Worm (Caenorhabditis elegans): ENCODE data around the gene nhr-32.

nhr-32 gene

DNA sequence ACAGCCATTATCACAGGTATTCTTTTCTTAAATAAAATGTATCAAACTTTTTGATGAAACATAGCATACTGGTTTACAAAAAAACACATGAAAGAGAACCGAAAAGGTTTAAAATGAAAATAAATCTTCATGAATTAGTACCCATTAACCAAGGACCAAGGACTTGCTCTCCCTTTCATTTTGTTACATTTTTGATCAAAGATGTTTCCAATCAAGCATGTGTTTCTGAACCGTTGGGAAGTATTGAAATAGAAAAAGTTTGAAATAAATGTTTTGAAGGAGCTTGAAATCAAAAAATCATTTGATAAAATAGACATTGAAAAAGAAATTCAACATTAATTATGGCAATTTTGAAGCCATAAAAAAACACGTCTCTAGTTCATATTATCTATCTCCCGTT, 39.2 kb upstream of the nhr-32 start:
- TF ChIP-seq lsy-2 (tag; optimal IDR thresholded peaks at IDR 0.05) (no peak), C34F6.9 (tag; optimal IDR thresholded peaks at IDR 0.05) (no peak), peb-1 (tag; optimal IDR thresholded peaks at IDR 0.05) (no peak), elt-3 (tag; optimal IDR thresholded peaks at IDR 0.05) (no peak), ztf-11 (tag; optimal IDR thresholded peaks at IDR 0.05) (no peak)

DNA sequence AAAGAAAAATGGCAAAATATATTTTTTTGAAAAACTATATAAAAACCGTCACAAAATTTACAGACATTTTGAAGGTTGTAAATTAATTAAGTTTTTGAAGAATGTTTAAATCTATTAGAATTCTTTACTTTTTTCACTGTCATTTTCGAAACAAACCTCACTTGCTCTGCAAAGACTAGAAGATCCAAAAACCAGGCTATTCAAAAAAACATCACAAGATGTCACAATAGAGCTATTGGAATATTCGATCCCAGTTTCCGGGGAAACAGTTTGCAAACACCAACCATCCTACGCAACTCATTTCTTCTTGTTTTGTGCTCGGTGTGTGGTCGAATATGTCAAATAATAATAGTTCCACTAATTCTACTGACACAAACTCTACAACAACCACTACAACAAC, 35.0 kb upstream of the nhr-32 start, which contains the start of gene R12H7.4:
Gene R12H7.4, plus strand, starts transcription at position 301 of the 400 bp plus-strand sequence.
- TF ChIP-seq nhr-11 (tag; optimal IDR thresholded peaks at IDR 0.05) (no peak), nhr-25 (tag; optimal IDR thresholded peaks at IDR 0.05) (no peak), sma-3 (GFP tag; optimal IDR thresholded peaks at IDR 0.05) (no peak), nhr-237 (tag; optimal IDR thresholded peaks at IDR 0.05) (no peak), ama-1 (optimal IDR thresholded peaks at IDR 0.05) (no peak), ztf-11 (tag; optimal IDR thresholded peaks at IDR 0.05) (no peak), ceh-82 (tag; optimal IDR thresholded peaks at IDR 0.05) (no peak), unc-55 (GFP tag; optimal IDR thresholded peaks at IDR 0.05) (no peak), crh-2 (tag; optimal IDR thresholded peaks at IDR 0.05) (no peak), nhr-6 (tag; optimal IDR thresholded peaks at IDR 0.05) (no peak), ZK546.5 (tag; optimal IDR thresholded peaks at IDR 0.05) (no peak), ceh-16 (tag; optimal IDR thresholded peaks at IDR 0.05) (no peak), dmd-4 (tag; optimal IDR thresholded peaks at IDR 0.05) (no peak), C34F6.9 (tag; optimal IDR thresholded peaks at IDR 0.05) (no peak)

DNA sequence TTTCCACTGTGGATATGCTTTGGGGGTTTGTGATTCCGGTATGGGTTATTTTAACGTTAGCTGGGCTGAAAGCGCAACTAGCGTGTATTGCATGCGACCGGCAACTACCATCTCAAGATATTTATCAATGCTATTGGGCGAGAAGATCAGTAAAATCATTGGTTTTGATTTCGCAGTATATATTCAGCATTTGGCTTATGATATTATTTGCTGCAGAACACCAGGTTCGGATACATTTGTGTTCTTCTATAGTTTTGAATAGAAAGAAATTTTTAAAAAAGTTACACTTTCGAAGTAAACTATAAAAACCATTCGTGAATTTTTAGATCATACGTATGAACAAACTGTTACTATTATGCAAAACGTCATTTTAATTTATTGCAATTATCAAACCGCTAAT, 33.8 kb upstream of the nhr-32 start:
- no peak for TF ChIP-seq lin-13 (GFP tag; optimal IDR thresholded peaks at IDR 0.05)
- no peak for TF ChIP-seq Y55F3AM.14 (GFP tag; optimal IDR thresholded peaks at IDR 0.05)
- no peak for TF ChIP-seq F13H6.1 (tag; optimal IDR thresholded peaks at IDR 0.05)
- TF ChIP-seq sem-4 (tag; optimal IDR thresholded peaks at IDR 0.05) = no peak
- TF ChIP-seq nhr-11 (tag; optimal IDR thresholded peaks at IDR 0.05) = no peak
- TF ChIP-seq elt-3 (tag; optimal IDR thresholded peaks at IDR 0.05) = no peak
- TF ChIP-seq egl-27 (tag; optimal IDR thresholded peaks at IDR 0.05) = no peak
- no peak for TF ChIP-seq sma-3 (GFP tag; optimal IDR thresholded peaks at IDR 0.05)
- no peak for TF ChIP-seq ztf-11 (tag; optimal IDR thresholded peaks at IDR 0.05)

DNA sequence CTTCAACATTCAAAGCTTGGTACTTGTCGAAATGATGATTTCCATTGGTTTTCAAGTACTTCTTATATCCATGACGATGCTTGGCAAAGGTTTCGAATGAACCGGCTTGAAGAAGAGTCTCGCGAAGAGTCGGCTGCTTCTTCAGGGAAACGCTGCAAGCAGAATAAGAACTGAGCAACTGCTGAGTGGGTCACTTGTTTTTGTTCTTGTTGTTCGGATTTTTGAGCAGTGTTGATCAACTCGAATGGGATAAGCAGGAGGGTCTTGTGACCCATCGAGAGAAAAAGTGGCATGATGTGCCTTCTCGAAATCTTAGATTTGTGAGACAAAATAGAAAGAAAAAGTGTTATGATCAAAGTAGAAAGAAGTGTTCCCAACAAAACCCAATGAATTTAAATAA, 31.2 kb upstream of the nhr-32 start:
- TF ChIP-seq nhr-77 (tag; optimal IDR thresholded peaks at IDR 0.05) (no peak), skn-1 (tag; optimal IDR thresholded peaks at IDR 0.05) (no peak), sma-9 (GFP tag; optimal IDR thresholded peaks at IDR 0.05) (peak; percentile 27), sma-9 (tag; optimal IDR thresholded peaks at IDR 0.05) (no peak), ztf-4 (tag; optimal IDR thresholded peaks at IDR 0.05) (peak; percentile 11), nhr-129 (tag; optimal IDR thresholded peaks at IDR 0.05) (peak; percentile 52), snpc-4 (tag; optimal IDR thresholded peaks at IDR 0.05) (peak; percentile 86), C34F6.9 (tag; optimal IDR thresholded peaks at IDR 0.05) (peak; percentile 9), sem-4 (tag; optimal IDR thresholded peaks at IDR 0.05) (no peak), F13H6.1 (tag; optimal IDR thresholded peaks at IDR 0.05) (peak; percentile 43), dmd-4 (tag; optimal IDR thresholded peaks at IDR 0.05) (no peak), nhr-237 (tag; optimal IDR thresholded peaks at IDR 0.05) (no peak), elt-1 (tag; optimal IDR thresholded peaks at IDR 0.05) (no peak), ZK546.5 (tag; optimal IDR thresholded peaks at IDR 0.05) (no peak), nhr-10 (tag; optimal IDR thresholded peaks at IDR 0.05) (no peak), mdl-1 (tag; optimal IDR thresholded peaks at IDR 0.05) (no peak), elt-3 (tag; optimal IDR thresholded peaks at IDR 0.05) (no peak), nhr-25 (tag; optimal IDR thresholded peaks at IDR 0.05) (no peak), zag-1 (tag; optimal IDR thresholded peaks at IDR 0.05) (no peak)

DNA sequence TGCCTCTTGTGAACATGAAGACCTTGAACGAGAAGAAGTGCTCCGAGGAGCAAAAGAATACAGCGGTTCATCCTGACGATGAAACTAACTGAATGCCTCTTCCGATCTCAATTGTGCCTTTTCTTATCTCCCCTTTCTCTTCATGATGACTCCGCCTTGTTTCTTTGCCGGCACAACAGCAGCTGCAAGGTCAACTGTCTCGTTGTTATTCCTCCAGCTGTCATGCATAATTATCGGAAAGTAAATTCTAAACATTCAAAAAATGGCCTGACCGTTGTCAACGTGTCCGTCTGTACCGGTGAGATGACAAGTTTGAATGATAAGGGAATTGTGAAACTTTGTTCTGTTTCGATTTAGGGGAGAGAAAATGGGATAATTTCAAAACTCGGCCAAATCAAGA, 30.4 kb upstream of the nhr-32 start, which contains the start of gene asp-4:
Gene asp-4, minus strand, starts transcription at position 106 of the 400 bp plus-strand sequence.
- TF ChIP-seq alr-1 (tag; optimal IDR thresholded peaks at IDR 0.05) = no peak
- no peak for TF ChIP-seq ZK546.5 (tag; optimal IDR thresholded peaks at IDR 0.05)
- no peak for TF ChIP-seq peb-1 (tag; optimal IDR thresholded peaks at IDR 0.05)
- TF ChIP-seq fos-1 (tag; optimal IDR thresholded peaks at IDR 0.05) = peak; percentile 30
- peak; percentile 4 for TF ChIP-seq sma-9 (GFP tag; optimal IDR thresholded peaks at IDR 0.05)
- TF ChIP-seq sma-9 (tag; optimal IDR thresholded peaks at IDR 0.05) = no peak
- no peak for TF ChIP-seq nhr-23 (tag; optimal IDR thresholded peaks at IDR 0.05)
- no peak for TF ChIP-seq snpc-4 (tag; optimal IDR thresholded peaks at IDR 0.05)
- TF ChIP-seq nhr-77 (tag; optimal IDR thresholded peaks at IDR 0.05) = no peak
- TF ChIP-seq ztf-4 (tag; optimal IDR thresholded peaks at IDR 0.05) = no peak
- TF ChIP-seq nhr-129 (tag; optimal IDR thresholded peaks at IDR 0.05) = peak; percentile 48
- TF ChIP-seq C34F6.9 (tag; optimal IDR thresholded peaks at IDR 0.05) = no peak
- TF ChIP-seq lsy-2 (tag; optimal IDR thresholded peaks at IDR 0.05) = peak in 1 of 2 experiments; percentile 9
- no peak for TF ChIP-seq unc-39 (tag; optimal IDR thresholded peaks at IDR 0.05)
- no peak for TF ChIP-seq blmp-1 (tag; optimal IDR thresholded peaks at IDR 0.05; ENCODE audit: insufficient read depth)
